Fruit fly (Drosophila melanogaster): ENCODE data around the gene CG4440.
A peak's percentile ranks its signal among the peaks of the same experiment; 100 is the strongest.

The CG4440 gene

DNA sequence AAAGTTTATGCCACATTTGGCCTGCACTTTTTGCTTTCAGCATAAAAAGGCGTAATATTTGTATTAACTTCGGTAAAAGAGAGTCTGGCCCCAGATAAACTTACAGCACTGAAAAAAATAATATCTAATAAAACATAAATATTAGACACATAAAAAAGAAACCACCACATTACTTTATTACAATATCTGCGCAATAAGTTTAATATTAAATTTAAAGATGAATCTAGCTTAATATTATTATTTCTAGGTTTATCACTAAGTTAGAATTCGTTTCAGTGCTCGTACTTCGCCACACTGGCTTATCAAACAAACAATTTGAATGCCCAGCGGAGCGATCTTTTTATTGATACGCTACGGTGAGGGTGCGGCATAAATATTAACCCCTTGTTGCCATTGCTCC is 28.1 kb downstream of the CG4440 start (continued):
- TF ChIP-seq CG31365 (tag; optimal IDR thresholded peaks at IDR 0.05) (no peak), CG15269 (tag; optimal IDR thresholded peaks at IDR 0.05) (peak; percentile 25), CG9797 (GFP tag; optimal IDR thresholded peaks at IDR 0.05) (no peak), nerfin-1 (tag; optimal IDR thresholded peaks at IDR 0.05) (peak; percentile 8), CG34224 (GFP tag; IDR thresholded peaks at IDR 0.05; ENCODE audit: partially characterized antibody) (no peak), CG17385 (GFP tag; optimal IDR thresholded peaks at IDR 0.05) (peak; percentile 5), jing (GFP tag; optimal IDR thresholded peaks at IDR 0.05) (no peak), Sox100B (GFP tag; optimal IDR thresholded peaks at IDR 0.05) (peak; percentile 29), dmrt11E (tag; optimal IDR thresholded peaks at IDR 0.05) (peak; percentile 40), CG7745 (tag; optimal IDR thresholded peaks at IDR 0.05) (no peak), Atf6 (GFP tag; IDR thresholded peaks at IDR 0.05) (no peak), CG4404 (GFP tag; IDR thresholded peaks at IDR 0.05) (no peak), fd96Cb (tag; optimal IDR thresholded peaks at IDR 0.05) (peak; percentile 24), CG32532 (GFP tag; IDR thresholded peaks at IDR 0.05) (peak; percentile 21; the same call in 1 of the 2 replicates), croc (GFP tag; conservative IDR thresholded peaks at IDR 0.05) (no peak), Fer3 (tag; optimal IDR thresholded peaks at IDR 0.05) (peak; percentile 17), lola (GFP tag; optimal IDR thresholded peaks at IDR 0.05) (peak in 1 of 3 experiments; percentile 6), ap (GFP tag; IDR thresholded peaks at IDR 0.05) (no peak), CG17359 (tag; optimal IDR thresholded peaks at IDR 0.05) (peak; percentile 47), ara (GFP tag; IDR thresholded peaks at IDR 0.05) (peak; percentile 43; the same call in 1 of the 2 replicates), CG15514 (GFP tag; optimal IDR thresholded peaks at IDR 0.05) (peak; percentile 3), CG8359 (GFP tag; optimal IDR thresholded peaks at IDR 0.05; ENCODE audit: borderline replicate concordance) (no peak), ATbp (GFP tag; optimal IDR thresholded peaks at IDR 0.05) (peak; percentile 25), pan (optimal IDR thresholded peaks at IDR 0.05) (no peak), pan (GFP tag; optimal IDR thresholded peaks at IDR 0.05 in 1 of 2, IDR thresholded peaks at IDR 0.05 in 1 of 2) (peak in 1 of 2 experiments; percentile 31), CG30403 (GFP tag; optimal IDR thresholded peaks at IDR 0.05) (peak; percentile 3), lov (optimal IDR thresholded peaks at IDR 0.05) (no peak), lov (GFP tag; IDR thresholded peaks at IDR 0.05) (no peak), sima (GFP tag; optimal IDR thresholded peaks at IDR 0.05) (no peak), Blimp-1 (GFP tag; optimal IDR thresholded peaks at IDR 0.05) (peak; percentile 57), tgo (GFP tag; IDR thresholded peaks at IDR 0.05) (peak; percentile 41; the same call in 1 of the 3 replicates), Hsf (GFP tag; optimal IDR thresholded peaks at IDR 0.05) (no peak), nmo (GFP tag; optimal IDR thresholded peaks at IDR 0.05) (peak; percentile 23), yki (optimal IDR thresholded peaks at IDR 0.05) (no peak), CG13424 (tag; optimal IDR thresholded peaks at IDR 0.05) (peak; percentile 35), PHDP (tag; optimal IDR thresholded peaks at IDR 0.05) (peak; percentile 50), CG2202 (tag; optimal IDR thresholded peaks at IDR 0.05) (no peak), Tbp (GFP tag; optimal IDR thresholded peaks at IDR 0.05) (no peak), grau (tag; optimal IDR thresholded peaks at IDR 0.05) (peak; percentile 36), Ssrp (tag; optimal IDR thresholded peaks at IDR 0.05) (peak; percentile 1), phol (tag; optimal IDR thresholded peaks at IDR 0.05) (peak; percentile 38), twi (tag; optimal IDR thresholded peaks at IDR 0.05) (peak; percentile 13), hbn (GFP tag; IDR thresholded peaks at IDR 0.05; ENCODE audit: partially characterized antibody) (no peak), tio (GFP tag; optimal IDR thresholded peaks at IDR 0.05) (peak; percentile 13), CG2129 (GFP tag; IDR thresholded peaks at IDR 0.05; ENCODE audit: partially characterized antibody) (no peak), CG4424 (GFP tag; optimal IDR thresholded peaks at IDR 0.05) (peak; percentile 10), CG1832 (GFP tag; optimal IDR thresholded peaks at IDR 0.05) (no peak), org-1 (GFP tag; optimal IDR thresholded peaks at IDR 0.05) (no peak), Fer2 (tag; optimal IDR thresholded peaks at IDR 0.05) (no peak), sc (optimal IDR thresholded peaks at IDR 0.05) (no peak), sc (GFP tag; optimal IDR thresholded peaks at IDR 0.05) (peak; percentile 21)
